Worm (Caenorhabditis elegans): Measurements from ENCODE around the gene skr-16.

The skr-16 gene

DNA sequence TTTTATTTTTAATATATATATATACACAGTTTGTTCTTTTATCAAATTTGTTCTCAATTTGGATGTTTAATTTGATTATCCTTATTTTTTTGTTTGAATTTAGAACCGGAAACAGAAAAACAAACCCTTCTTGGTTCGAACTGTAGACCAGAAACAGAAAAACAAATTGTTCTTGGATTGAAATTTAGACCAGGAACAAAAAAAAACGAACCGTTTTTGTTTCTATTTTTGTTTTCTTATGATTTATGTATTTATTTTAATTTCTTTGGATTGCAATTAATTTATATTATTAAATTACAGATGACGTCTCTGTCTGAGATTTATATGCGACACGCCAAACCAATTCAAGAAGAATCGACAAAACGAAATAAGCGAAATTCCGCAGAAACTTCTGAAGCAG, 6.8 kb downstream of the skr-16 start, which contains the start of gene C42D4.19:
TSS of gene C42D4.19 (plus strand) at position 301 of the 400 bp plus-strand sequence.
- TF ChIP-seq zag-1 (tag; optimal IDR thresholded peaks at IDR 0.05): no peak
- TF ChIP-seq snpc-4 (tag; optimal IDR thresholded peaks at IDR 0.05): no peak
- TF ChIP-seq ceh-16 (tag; optimal IDR thresholded peaks at IDR 0.05): no peak
- no peak for TF ChIP-seq Y55F3AM.14 (GFP tag; optimal IDR thresholded peaks at IDR 0.05)
- TF ChIP-seq unc-55 (GFP tag; optimal IDR thresholded peaks at IDR 0.05): no peak
- no peak for TF ChIP-seq gmeb-1 (tag; optimal IDR thresholded peaks at IDR 0.05)
- TF ChIP-seq ceh-82 (tag; optimal IDR thresholded peaks at IDR 0.05): no peak
- TF ChIP-seq nhr-237 (tag; optimal IDR thresholded peaks at IDR 0.05): no peak

DNA sequence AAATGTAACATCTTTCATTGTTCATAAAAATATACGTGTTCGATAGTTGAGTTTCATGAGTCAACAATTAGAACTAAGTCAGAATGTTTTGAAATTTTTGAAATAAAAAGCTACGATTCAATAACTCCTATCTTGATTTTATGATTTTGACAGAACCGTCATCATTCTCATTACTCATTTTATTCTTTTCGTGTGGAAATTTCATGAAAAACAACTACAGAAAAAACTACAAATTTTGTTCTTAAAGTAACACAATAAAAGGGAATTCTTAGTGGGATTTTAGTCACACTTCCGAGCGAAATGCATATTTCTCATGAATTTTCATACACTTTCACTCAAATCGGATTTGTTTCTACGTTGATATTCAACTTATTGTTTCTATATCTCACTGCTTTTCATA, 8.4 kb downstream of the skr-16 start, which contains the start of gene str-44:
TSS of gene str-44 (plus strand) at position 301 of the 400 bp plus-strand sequence.
- TF ChIP-seq nhr-6 (tag; optimal IDR thresholded peaks at IDR 0.05) (no peak), nhr-23 (tag; optimal IDR thresholded peaks at IDR 0.05) (no peak), unc-55 (GFP tag; optimal IDR thresholded peaks at IDR 0.05) (no peak), ama-1 (optimal IDR thresholded peaks at IDR 0.05) (no peak), Y55F3AM.14 (GFP tag; optimal IDR thresholded peaks at IDR 0.05) (no peak), ZK546.5 (tag; optimal IDR thresholded peaks at IDR 0.05) (no peak), alr-1 (tag; optimal IDR thresholded peaks at IDR 0.05) (no peak), R02D3.7 (tag; optimal IDR thresholded peaks at IDR 0.05) (no peak), aly-2 (tag; optimal IDR thresholded peaks at IDR 0.05) (no peak), blmp-1 (tag; optimal IDR thresholded peaks at IDR 0.05; ENCODE audit: insufficient read depth) (no peak)

ce11 chrIV:7178942-7179341, 10.4 kb downstream of the skr-16 start, which contains the start of gene C42D4.3:
C42D4.3 (plus strand) TSS chrIV:7179239.
- TF ChIP-seq nhr-25 (tag; optimal IDR thresholded peaks at IDR 0.05) (peak; percentile 86), unc-39 (tag; optimal IDR thresholded peaks at IDR 0.05) (no peak), fos-1 (tag; optimal IDR thresholded peaks at IDR 0.05) (peak; percentile 52)

ce11 chrIV:7180304-7180703, 11.8 kb downstream of the skr-16 start, which contains the start of gene cest-10:
cest-10 (plus strand) TSS chrIV:7180557.
- TF ChIP-seq ceh-16 (tag; optimal IDR thresholded peaks at IDR 0.05) (no peak), aly-2 (tag; optimal IDR thresholded peaks at IDR 0.05) (no peak), sem-4 (tag; optimal IDR thresholded peaks at IDR 0.05) (no peak), lsy-2 (tag; optimal IDR thresholded peaks at IDR 0.05) (no peak), elt-1 (tag; optimal IDR thresholded peaks at IDR 0.05) (no peak), fos-1 (tag; optimal IDR thresholded peaks at IDR 0.05) (peak; percentile 65), nhr-237 (tag; optimal IDR thresholded peaks at IDR 0.05) (no peak), mdl-1 (tag; optimal IDR thresholded peaks at IDR 0.05) (no peak), R02D3.7 (tag; optimal IDR thresholded peaks at IDR 0.05) (no peak), C34F6.9 (tag; optimal IDR thresholded peaks at IDR 0.05) (no peak), lin-11 (tag; optimal IDR thresholded peaks at IDR 0.05) (no peak), sma-9 (GFP tag; optimal IDR thresholded peaks at IDR 0.05) (peak; percentile 29), sma-9 (tag; optimal IDR thresholded peaks at IDR 0.05) (no peak), nhr-25 (tag; optimal IDR thresholded peaks at IDR 0.05) (peak; percentile 40), ama-1 (optimal IDR thresholded peaks at IDR 0.05) (no peak), unc-39 (tag; optimal IDR thresholded peaks at IDR 0.05) (no peak), nhr-12 (tag; optimal IDR thresholded peaks at IDR 0.05) (no peak), blmp-1 (tag; optimal IDR thresholded peaks at IDR 0.05; ENCODE audit: insufficient read depth) (peak; percentile 9), dmd-4 (tag; optimal IDR thresholded peaks at IDR 0.05) (no peak), lin-13 (GFP tag; optimal IDR thresholded peaks at IDR 0.05) (no peak)

ce11 chrIV:7182818-7183217, 14.3 kb downstream of the skr-16 start:
- TF ChIP-seq R02D3.7 (tag; optimal IDR thresholded peaks at IDR 0.05): no peak
- TF ChIP-seq nhr-77 (tag; optimal IDR thresholded peaks at IDR 0.05): no peak
- TF ChIP-seq nhr-21 (tag; optimal IDR thresholded peaks at IDR 0.05): no peak
- no peak for TF ChIP-seq ama-1 (optimal IDR thresholded peaks at IDR 0.05)
- TF ChIP-seq nhr-25 (tag; optimal IDR thresholded peaks at IDR 0.05): no peak

DNA sequence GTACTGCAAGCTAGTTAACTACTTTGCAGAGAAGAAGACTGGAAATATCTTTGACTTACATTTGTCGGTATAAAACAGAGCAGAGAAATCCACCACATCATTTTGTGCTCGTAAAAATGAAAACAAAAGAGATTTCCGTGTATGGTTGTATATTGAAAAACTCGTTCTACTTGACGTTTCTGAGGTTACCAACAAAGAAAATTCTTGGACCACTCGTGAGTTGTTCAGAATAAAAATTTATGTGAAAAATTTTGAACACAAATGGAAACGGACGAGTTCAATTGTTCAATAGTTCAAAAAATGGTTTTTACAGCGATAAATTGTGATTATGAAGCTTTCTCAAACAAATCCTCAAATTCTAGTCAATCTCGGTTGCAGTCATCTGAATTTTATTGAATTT, 16.1 kb downstream of the skr-16 start, which contains the start of gene clec-179:
TSS of gene clec-179 (minus strand) at position 101 of the 400 bp plus-strand sequence.
- TF ChIP-seq nhr-11 (tag; optimal IDR thresholded peaks at IDR 0.05): no peak
- no peak for TF ChIP-seq ama-1 (optimal IDR thresholded peaks at IDR 0.05)
- no peak for TF ChIP-seq ZK546.5 (tag; optimal IDR thresholded peaks at IDR 0.05)
- no peak for TF ChIP-seq fos-1 (tag; optimal IDR thresholded peaks at IDR 0.05)
- no peak for TF ChIP-seq mab-5 (tag; optimal IDR thresholded peaks at IDR 0.05)
- TF ChIP-seq dmd-4 (tag; optimal IDR thresholded peaks at IDR 0.05): no peak
- no peak for TF ChIP-seq nhr-77 (tag; optimal IDR thresholded peaks at IDR 0.05)
- no peak for TF ChIP-seq ztf-1 (GFP tag; conservative IDR thresholded peaks at IDR 0.05)
- TF ChIP-seq nhr-6 (tag; optimal IDR thresholded peaks at IDR 0.05): no peak
- no peak for TF ChIP-seq unc-62 (GFP tag; optimal IDR thresholded peaks at IDR 0.05)
- no peak for TF ChIP-seq Y55F3AM.14 (GFP tag; optimal IDR thresholded peaks at IDR 0.05)
- no peak for TF ChIP-seq egl-27 (tag; optimal IDR thresholded peaks at IDR 0.05)
- no peak for TF ChIP-seq crh-2 (tag; optimal IDR thresholded peaks at IDR 0.05)
- TF ChIP-seq lsy-2 (tag; optimal IDR thresholded peaks at IDR 0.05): no peak
- TF ChIP-seq sma-3 (GFP tag; optimal IDR thresholded peaks at IDR 0.05): no peak

All from whole organism, L2 larva.